Fruit fly (Drosophila melanogaster): ENCODE data around the gene Dpy-30L2.

The Dpy-30L2 gene

DNA sequence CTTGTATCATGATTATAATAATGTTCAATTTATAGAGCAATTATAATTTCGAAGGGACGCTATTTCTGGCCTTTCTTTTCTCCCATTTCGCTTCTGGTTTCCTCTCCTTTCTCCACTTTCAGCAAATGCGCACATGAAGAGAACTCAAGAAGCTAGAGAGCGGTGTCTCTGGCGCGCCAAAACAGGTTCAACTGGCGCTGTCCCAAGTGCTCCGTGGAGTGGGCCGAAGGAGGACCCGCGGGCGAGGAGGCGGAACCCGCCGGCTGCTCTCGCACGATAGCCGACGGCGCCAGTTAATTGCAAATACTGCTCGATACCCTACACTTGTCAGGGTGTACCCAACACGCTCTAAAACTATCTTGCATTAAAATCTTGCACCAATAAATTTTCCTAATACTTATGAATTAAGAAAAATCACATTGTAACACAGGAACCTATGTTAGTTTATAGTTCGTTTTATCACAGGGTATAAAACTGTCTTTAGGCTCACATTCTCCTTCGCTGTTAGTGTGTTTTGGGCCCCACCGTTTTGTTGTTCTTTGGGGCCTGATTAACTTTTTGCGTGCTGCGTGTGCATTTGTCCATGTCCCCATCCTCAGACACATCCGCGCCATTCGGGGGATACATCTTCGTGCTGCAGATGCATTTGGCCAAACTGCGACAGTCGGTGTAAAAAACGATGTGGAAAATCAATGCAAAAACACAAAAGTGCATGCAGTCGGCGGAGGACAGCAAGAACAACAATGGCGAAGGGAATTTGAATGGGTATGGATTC, 22.9 kb upstream of the Dpy-30L2 start (continued):
- peak; percentile 90 for TF ChIP-seq CG13424 (tag; optimal IDR thresholded peaks at IDR 0.05)
- peak; percentile 27 for TF ChIP-seq CG14965 (GFP tag; optimal IDR thresholded peaks at IDR 0.05; ENCODE audit: borderline replicate concordance)
- peak; percentile 94 for TF ChIP-seq lab (GFP tag; optimal IDR thresholded peaks at IDR 0.05)
- TF ChIP-seq dati (GFP tag; IDR thresholded peaks at IDR 0.05): peak; percentile 86
- TF ChIP-seq Hsf (GFP tag; optimal IDR thresholded peaks at IDR 0.05): peak; percentile 92
- TF ChIP-seq ttk (GFP tag; IDR thresholded peaks at IDR 0.05): peak; percentile 91
- peak; percentile 90 for TF ChIP-seq gro (GFP tag; optimal IDR thresholded peaks at IDR 0.05)
- peak; percentile 68 for TF ChIP-seq CG1529 (GFP tag; optimal IDR thresholded peaks at IDR 0.05)
- TF ChIP-seq Hmr (GFP tag; optimal IDR thresholded peaks at IDR 0.05): peak; percentile 88
- TF ChIP-seq ara (GFP tag; IDR thresholded peaks at IDR 0.05): peak; percentile 88
- no peak for TF ChIP-seq CG2202 (tag; optimal IDR thresholded peaks at IDR 0.05)
- TF ChIP-seq CG34224 (GFP tag; IDR thresholded peaks at IDR 0.05; ENCODE audit: partially characterized antibody): no peak
- no peak for TF ChIP-seq YL-1 (GFP tag; optimal IDR thresholded peaks at IDR 0.05)
- peak; percentile 86 for TF ChIP-seq CG11504 (tag; optimal IDR thresholded peaks at IDR 0.05)
- TF ChIP-seq Nf-YC (tag; optimal IDR thresholded peaks at IDR 0.05): no peak
- no peak for TF ChIP-seq CG2199 (GFP tag; IDR thresholded peaks at IDR 0.05)
- no peak for TF ChIP-seq sna (GFP tag; IDR thresholded peaks at IDR 0.05; ENCODE audit: partially characterized antibody)
- TF ChIP-seq fd102C (GFP tag; optimal IDR thresholded peaks at IDR 0.05): peak; percentile 9
- peak; percentile 77 for TF ChIP-seq CG12391 (tag; optimal IDR thresholded peaks at IDR 0.05)
- TF ChIP-seq toy (GFP tag; IDR thresholded peaks at IDR 0.05): peak; percentile 82
- TF ChIP-seq exex (tag; optimal IDR thresholded peaks at IDR 0.05): peak; percentile 56
- peak; percentile 96 for TF ChIP-seq Rfx (GFP tag; IDR thresholded peaks at IDR 0.05)
- no peak for TF ChIP-seq dan (GFP tag; IDR thresholded peaks at IDR 0.05)
- peak; percentile 33 for TF ChIP-seq twi (tag; optimal IDR thresholded peaks at IDR 0.05)
- TF ChIP-seq bowl (GFP tag; IDR thresholded peaks at IDR 0.05): peak; percentile 81
- peak; percentile 96 for TF ChIP-seq CG10366 (GFP tag; IDR thresholded peaks at IDR 0.05)
- peak; percentile 73 for TF ChIP-seq CG12236 (GFP tag; optimal IDR thresholded peaks at IDR 0.05)
- TF ChIP-seq tx (GFP tag; optimal IDR thresholded peaks at IDR 0.05): peak; percentile 85
- TF ChIP-seq CG9609 (GFP tag; optimal IDR thresholded peaks at IDR 0.05): peak; percentile 90
- TF ChIP-seq GATAe (GFP tag; conservative IDR thresholded peaks at IDR 0.05): peak; percentile 70; the same call in 1 of the 2 replicates
- peak; percentile 90 for TF ChIP-seq seq (GFP tag; IDR thresholded peaks at IDR 0.05)
- TF ChIP-seq nom (GFP tag; optimal IDR thresholded peaks at IDR 0.05): peak; percentile 84
- peak; percentile 59 for TF ChIP-seq CG3995 (GFP tag; optimal IDR thresholded peaks at IDR 0.05)
- TF ChIP-seq CG3838 (GFP tag; optimal IDR thresholded peaks at IDR 0.05): peak; percentile 36
- TF ChIP-seq abd-A (tag; optimal IDR thresholded peaks at IDR 0.05): no peak
- TF ChIP-seq CG17359 (tag; optimal IDR thresholded peaks at IDR 0.05): peak; percentile 92
- peak; percentile 89 for TF ChIP-seq HmgZ (tag; optimal IDR thresholded peaks at IDR 0.05)
- TF ChIP-seq Opbp (GFP tag; IDR thresholded peaks at IDR 0.05; ENCODE audit: partially characterized antibody): no peak
- peak; percentile 99 for TF ChIP-seq Drgx (GFP tag; IDR thresholded peaks at IDR 0.05)
- TF ChIP-seq trh (GFP tag; optimal IDR thresholded peaks at IDR 0.05): peak; percentile 65
- no peak for TF ChIP-seq cad (GFP tag; optimal IDR thresholded peaks at IDR 0.05)
- TF ChIP-seq Ets65A (GFP tag): peak; percentile 99
- TF ChIP-seq NC2α (GFP tag; optimal IDR thresholded peaks at IDR 0.05): peak; percentile 72
- peak; percentile 33 for TF ChIP-seq bab2 (GFP tag; optimal IDR thresholded peaks at IDR 0.05)
- peak; percentile 52 for TF ChIP-seq CG6765 (GFP tag; optimal IDR thresholded peaks at IDR 0.05)
- no peak for TF ChIP-seq grn (GFP tag; optimal IDR thresholded peaks at IDR 0.05)
- TF ChIP-seq eyg (GFP tag; optimal IDR thresholded peaks at IDR 0.05): peak; percentile 73
- TF ChIP-seq MESR4 (GFP tag; optimal IDR thresholded peaks at IDR 0.05): no peak
- peak; percentile 87 for TF ChIP-seq CG11695 (GFP tag; IDR thresholded peaks at IDR 0.05)

Data from whole organism, embryonic.